Worm (Caenorhabditis elegans): Measurements from ENCODE around the gene emb-27.

DNA sequence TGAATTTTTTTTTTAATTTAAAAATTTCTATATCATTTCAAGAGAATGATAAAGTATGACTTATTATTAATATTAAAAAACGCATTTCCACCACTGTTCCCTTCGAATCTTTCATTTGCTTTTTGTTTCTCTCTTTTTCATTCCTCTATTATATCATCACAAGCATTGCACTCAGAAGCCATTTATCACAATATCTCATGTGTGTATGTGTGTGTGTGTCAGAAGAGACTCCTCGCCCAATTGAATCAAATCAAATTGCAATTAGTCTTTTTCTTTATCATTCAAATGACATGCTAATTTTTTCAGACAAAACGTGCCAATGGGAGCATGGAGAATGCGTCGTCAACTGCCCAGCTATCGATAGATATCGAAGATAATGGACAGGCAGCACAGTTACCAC is 45.8 kb downstream of the emb-27 start, which contains the start of gene unc-105:
- no peak for TF ChIP-seq ztf-4 (tag; optimal IDR thresholded peaks at IDR 0.05)
- no peak for TF ChIP-seq elt-2 (tag; optimal IDR thresholded peaks at IDR 0.05)
- TF ChIP-seq nhr-77 (tag; optimal IDR thresholded peaks at IDR 0.05), result no peak
